Fruit fly (Drosophila melanogaster) whole organism, prepupa: ENCODE results near the gene X11Lbeta.

Experiments used
- Blimp-1 ChIP-seq: fragments of 200-800 bp; sonication (Bioruptor generic); optimal IDR thresholded peaks from 3 replicates; lab custom pipeline; 2017; ENCODE audit warnings: missing biosample characterization, missing genetic modification characterization, mild to moderate bottlenecking, moderate library complexity, missing genetic modification reagents
- CG10631 ChIP-seq: fragments of 200-800 bp; sonication (Bioruptor generic); optimal IDR thresholded peaks from 2 replicates; lab custom pipeline; 2016; ENCODE audit warnings: missing biosample characterization, missing genetic modification characterization
- CG3032 ChIP-seq: fragments of 200-800 bp; optimal IDR thresholded peaks from 2 replicates; lab custom pipeline; 2019; ENCODE audit warnings: missing biosample characterization, mild to moderate bottlenecking, missing genetic modification characterization, moderate library complexity
- CG31627 ChIP-seq: fragments of 200-800 bp; sonication (Bioruptor generic); optimal IDR thresholded peaks from 3 replicates; lab custom pipeline; 2016; ENCODE audit warnings: missing biosample characterization, missing genetic modification characterization
- CG34406 ChIP-seq: fragments of 200-800 bp; sonication (Bioruptor generic); optimal IDR thresholded peaks from 3 replicates; lab custom pipeline; 2016; ENCODE audit warnings: missing biosample characterization, missing genetic modification characterization
- CG6276 ChIP-seq: fragments of 200-800 bp; sonication (Bioruptor generic); optimal IDR thresholded peaks from 2 replicates; lab custom pipeline; 2017; ENCODE audit warnings: missing biosample characterization, mild to moderate bottlenecking, missing genetic modification characterization
- CG6792 ChIP-seq: fragments of 200-800 bp; sonication (Bioruptor generic); optimal IDR thresholded peaks from 3 replicates; lab custom pipeline; 2016; ENCODE audit warnings: missing biosample characterization, missing genetic modification characterization
- CG6808 ChIP-seq: fragments of 200-800 bp; sonication (Bioruptor generic); optimal IDR thresholded peaks from 3 replicates; lab custom pipeline; 2017; ENCODE audit warnings: missing biosample characterization, missing genetic modification characterization, mild to moderate bottlenecking, moderate library complexity, missing genetic modification reagents
- CG6854 ChIP-seq: fragments of 200-800 bp; sonication (Bioruptor generic); optimal IDR thresholded peaks from 2 replicates; lab custom pipeline; 2017; ENCODE audit warnings: missing biosample characterization, mild to moderate bottlenecking, missing genetic modification characterization
- CG7368 ChIP-seq: fragments of 200-800 bp; sonication (Bioruptor generic); optimal IDR thresholded peaks from 3 replicates; lab custom pipeline; 2016; ENCODE audit warnings: missing biosample characterization, missing genetic modification characterization
- CG8119 ChIP-seq: fragments of 200-800 bp; sonication (Bioruptor generic); IDR thresholded peaks from 3 replicates; pipeline ENCODE4 v1.3.6; 2022; ENCODE audit warnings: missing biosample characterization, missing genetic modification characterization
- CG8632 ChIP-seq: fragments of 200-800 bp; sonication (Bioruptor generic); optimal IDR thresholded peaks from 3 replicates; lab custom pipeline; 2016; ENCODE audit warnings: missing biosample characterization, missing genetic modification characterization
- CG9139 ChIP-seq: fragments of 200-800 bp; sonication (Bioruptor generic); optimal IDR thresholded peaks from 3 replicates; lab custom pipeline; 2017; ENCODE audit warnings: missing biosample characterization, mild to moderate bottlenecking, missing genetic modification characterization
- Eip78C ChIP-seq: fragments of 200-800 bp; sonication (Bioruptor generic); peaks from one replicate; lab custom pipeline; 2016; ENCODE audit warnings: missing biosample characterization, missing genetic modification characterization
- Ets21C ChIP-seq: fragments of 200-800 bp; sonication (Bioruptor generic); optimal IDR thresholded peaks from 3 replicates; lab custom pipeline; 2016; ENCODE audit warnings: missing biosample characterization, missing genetic modification characterization
- Hr39 ChIP-seq: fragments of 200-800 bp; sonication (Bioruptor generic); optimal IDR thresholded peaks from 2 replicates; lab custom pipeline; 2016; ENCODE audit warnings: missing biosample characterization, missing genetic modification characterization
- Met ChIP-seq: fragments of 200-800 bp; sonication (Bioruptor generic); optimal IDR thresholded peaks from 3 replicates; lab custom pipeline; 2016; ENCODE audit warnings: missing biosample characterization, missing genetic modification characterization
- OdsH ChIP-seq: fragments of 200-800 bp; sonication (Bioruptor generic); optimal IDR thresholded peaks from 3 replicates; lab custom pipeline; 2016; ENCODE audit warnings: missing biosample characterization, missing genetic modification characterization
- Smox ChIP-seq: fragments of 200-800 bp; sonication (Bioruptor generic); optimal IDR thresholded peaks from 3 replicates; lab custom pipeline; 2016; ENCODE audit warnings: missing biosample characterization, missing genetic modification characterization
- Sox102F ChIP-seq: fragments of 200-800 bp; sonication (Bioruptor generic); optimal IDR thresholded peaks from 2 replicates; lab custom pipeline; 2016; ENCODE audit warnings: missing biosample characterization, mild to moderate bottlenecking, missing genetic modification characterization
- Sox14 ChIP-seq: fragments of 200-800 bp; sonication (Bioruptor generic); optimal IDR thresholded peaks from 3 replicates; lab custom pipeline; 2016; ENCODE audit warnings: missing biosample characterization, missing genetic modification characterization
- achi ChIP-seq: fragments of 200-800 bp; sonication (Bioruptor generic); optimal IDR thresholded peaks from 3 replicates; lab custom pipeline; 2016; ENCODE audit warnings: missing biosample characterization, missing genetic modification characterization
- cyc ChIP-seq: fragments of 200-800 bp; sonication (Bioruptor generic); optimal IDR thresholded peaks from 3 replicates; lab custom pipeline; 2016; ENCODE audit warnings: missing biosample characterization, missing genetic modification characterization
- dac ChIP-seq: fragments of 200-800 bp; sonication (Bioruptor generic); optimal IDR thresholded peaks from 2 replicates; lab custom pipeline; 2017; ENCODE audit warnings: missing biosample characterization, mild to moderate bottlenecking, missing genetic modification characterization
- dsx ChIP-seq: fragments of 200-800 bp; optimal IDR thresholded peaks from 3 replicates; lab custom pipeline; 2019; ENCODE audit warnings: missing biosample characterization, mild to moderate bottlenecking, missing genetic modification characterization, moderate library complexity; ENCODE audit not compliant: poor library complexity, severe bottlenecking
- eg ChIP-seq: fragments of 200-800 bp; sonication (Bioruptor generic); IDR thresholded peaks from 3 replicates; pipeline ENCODE4 v1.3.6; 2022; ENCODE audit warnings: missing biosample characterization, missing genetic modification characterization
- esn ChIP-seq: fragments of 200-800 bp; sonication (Bioruptor generic); optimal IDR thresholded peaks from 2 replicates; lab custom pipeline; 2016; ENCODE audit warnings: missing biosample characterization, mild to moderate bottlenecking, missing genetic modification characterization, moderate library complexity
- fd59A ChIP-seq: fragments of 200-800 bp; sonication (Bioruptor generic); optimal IDR thresholded peaks from 2 replicates; lab custom pipeline; 2017; ENCODE audit warnings: missing biosample characterization, mild to moderate bottlenecking, missing genetic modification characterization, missing genetic modification reagents
- fd85E ChIP-seq: fragments of 200-800 bp; sonication (Bioruptor generic); optimal IDR thresholded peaks from 3 replicates; lab custom pipeline; 2016; ENCODE audit warnings: missing biosample characterization, missing genetic modification characterization
- fkh ChIP-seq: fragments of 200-800 bp; sonication (Bioruptor generic); optimal IDR thresholded peaks from 3 replicates; lab custom pipeline; 2017; ENCODE audit warnings: missing biosample characterization, mild to moderate bottlenecking, missing genetic modification characterization, moderate library complexity
- lz ChIP-seq: fragments of 200-800 bp; sonication (Bioruptor generic); optimal IDR thresholded peaks from 3 replicates; lab custom pipeline; 2016; ENCODE audit warnings: missing biosample characterization, missing genetic modification characterization
- net ChIP-seq: fragments of 200-800 bp; sonication (Bioruptor generic); optimal IDR thresholded peaks from 3 replicates; lab custom pipeline; 2016; ENCODE audit warnings: missing biosample characterization, missing genetic modification characterization
- spab ChIP-seq: fragments of 200-800 bp; sonication (Bioruptor generic); optimal IDR thresholded peaks from 2 replicates; lab custom pipeline; 2017; ENCODE audit warnings: missing biosample characterization, mild to moderate bottlenecking, missing genetic modification characterization, missing genetic modification reagents
- svp ChIP-seq: fragments of 200-800 bp; sonication (Bioruptor generic); peaks from one replicate; lab custom pipeline; 2016; ENCODE audit warnings: missing biosample characterization, missing genetic modification characterization
- topi ChIP-seq: fragments of 200-800 bp; sonication (Bioruptor generic); optimal IDR thresholded peaks from 3 replicates; lab custom pipeline; 2016; ENCODE audit warnings: missing biosample characterization, missing genetic modification characterization
- vri ChIP-seq: fragments of 200-800 bp; sonication (Bioruptor generic); optimal IDR thresholded peaks from 3 replicates; lab custom pipeline; 2016; ENCODE audit warnings: missing biosample characterization, mild to moderate bottlenecking, missing genetic modification characterization

X11Lbeta gene

DNA sequence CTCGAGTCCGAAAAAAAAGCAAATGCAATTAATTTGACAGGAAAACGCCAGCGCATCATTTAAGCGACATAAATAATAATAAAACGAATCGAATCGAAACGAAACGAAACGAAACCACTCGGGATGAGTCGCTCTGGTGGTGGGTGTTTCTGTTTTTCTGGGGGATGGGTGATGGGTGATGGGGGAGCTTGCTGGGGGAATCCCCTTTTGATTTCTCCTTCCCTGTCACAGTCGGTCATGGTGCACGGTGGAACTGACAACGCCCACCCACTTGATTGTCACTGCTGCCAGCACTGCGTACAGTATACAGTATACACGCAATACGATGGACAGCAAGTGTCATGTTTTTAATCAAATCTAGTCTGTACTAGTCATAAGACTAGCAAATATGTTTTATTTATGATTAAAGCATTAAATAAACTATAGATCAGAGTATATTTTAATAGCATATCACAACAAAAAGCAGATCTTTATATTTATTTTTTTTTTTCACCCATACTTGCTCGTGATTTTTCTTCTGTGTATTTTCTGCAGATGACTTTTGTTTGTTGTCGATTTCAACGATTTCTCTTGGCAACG lies 94.5 kb downstream of the X11Lbeta start (continued):
- TF ChIP-seq vri (GFP tag; lab: Kevin White, UChicago) (no peak), CG9139 (no peak), CG34406 (GFP tag; lab: Kevin White, UChicago) (peak; percentile 55), net (GFP tag; lab: Kevin White, UChicago) (peak; percentile 15), dsx (GFP tag; lab: Kevin White, UChicago) (no peak), spab (no peak), eg (0 out of 3 replicates have a peak, but pooled peaks have one; percentile 15), CG3032 (no peak)

DNA sequence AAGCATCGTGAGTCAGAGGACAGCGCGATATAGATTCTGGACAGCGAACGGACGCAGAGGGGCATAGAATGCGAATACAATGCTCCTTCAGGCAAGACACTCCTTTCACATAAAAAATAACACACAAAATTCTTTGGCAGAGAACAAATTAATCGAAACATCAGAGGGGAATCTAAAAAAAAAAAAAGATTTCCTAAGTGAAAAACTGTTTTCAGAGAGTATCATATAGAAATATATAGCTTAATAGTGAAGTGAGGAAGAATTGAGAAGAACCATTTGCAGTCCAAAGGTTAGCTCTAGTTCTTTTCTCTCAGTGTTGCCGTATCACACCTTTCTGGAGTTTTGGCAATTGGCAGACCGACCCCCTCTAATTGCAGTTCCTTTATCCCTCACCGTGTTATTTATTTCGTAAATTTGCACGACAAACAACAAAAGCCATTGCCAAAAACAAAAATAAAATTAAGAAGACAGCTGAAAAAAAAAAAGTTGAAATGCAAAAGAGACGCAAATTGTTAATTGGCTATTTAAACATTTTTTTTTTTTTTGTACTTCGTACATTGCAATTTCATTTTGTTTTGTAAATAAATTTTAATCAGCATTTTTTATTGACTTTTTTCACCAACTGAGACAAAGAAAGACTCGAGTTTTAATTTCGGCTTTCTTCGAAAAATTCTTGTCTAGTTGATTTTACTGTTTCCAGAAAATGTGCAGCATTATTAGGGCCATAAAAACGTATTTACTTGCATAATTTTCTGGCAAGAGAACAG lies 96.1 kb downstream of the X11Lbeta start:
- TF ChIP-seq lz (GFP tag; lab: Kevin White, UChicago) = peak; percentile 25
- no peak for TF ChIP-seq Sox14 (GFP tag; lab: Kevin White, UChicago)
- peak; percentile 28 for TF ChIP-seq cyc (GFP tag; lab: Kevin White, UChicago)
- no peak for TF ChIP-seq dac (GFP tag; lab: Kevin White, UChicago)
- peak; percentile 44 for TF ChIP-seq topi (GFP tag; lab: Kevin White, UChicago)
- TF ChIP-seq fkh = no peak
- TF ChIP-seq OdsH (GFP tag; lab: Kevin White, UChicago) = no peak
- TF ChIP-seq CG34406 (GFP tag; lab: Kevin White, UChicago) = no peak
- TF ChIP-seq CG31627 (GFP tag; lab: Kevin White, UChicago) = peak; percentile 48
- peak; percentile 7 for TF ChIP-seq Smox (GFP tag; lab: Kevin White, UChicago)
- TF ChIP-seq Hr39 (GFP tag; lab: Kevin White, UChicago) = peak; percentile 47
- TF ChIP-seq Met = peak; percentile 23
- TF ChIP-seq svp (GFP tag; lab: Kevin White, UChicago) = peak; percentile 56
- peak; percentile 52 for TF ChIP-seq esn (GFP tag; lab: Kevin White, UChicago)

DNA sequence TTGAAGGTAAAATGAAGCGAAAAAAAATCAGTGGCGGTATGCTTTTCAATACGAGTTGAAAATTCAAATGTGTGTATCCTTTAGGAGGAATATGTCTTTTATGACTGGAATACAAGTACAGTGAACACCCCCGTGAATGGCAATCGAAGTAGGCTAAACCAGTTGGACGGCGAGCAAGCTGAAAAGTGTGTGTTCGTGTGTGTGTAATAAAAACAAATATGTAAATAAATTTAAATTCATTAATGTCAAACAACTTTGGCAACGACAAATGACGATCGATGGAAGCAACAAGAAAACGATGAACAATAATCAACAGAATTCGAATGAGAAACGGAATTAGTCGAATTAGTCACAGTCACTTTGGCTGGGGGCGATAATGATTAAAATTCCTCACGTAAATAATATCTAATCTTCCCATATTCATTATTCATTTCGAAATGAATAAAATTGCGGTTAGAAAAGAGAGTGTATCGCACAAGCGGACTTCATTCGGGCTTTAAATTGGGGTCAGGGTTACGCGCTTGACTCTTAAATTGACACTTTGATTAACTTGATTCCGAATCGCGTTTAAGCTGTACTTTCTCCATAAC lies 98.7 kb downstream of the X11Lbeta start:
- TF ChIP-seq fd85E (GFP tag; lab: Kevin White, UChicago) (no peak), svp (GFP tag; lab: Kevin White, UChicago) (peak; percentile 75)

DNA sequence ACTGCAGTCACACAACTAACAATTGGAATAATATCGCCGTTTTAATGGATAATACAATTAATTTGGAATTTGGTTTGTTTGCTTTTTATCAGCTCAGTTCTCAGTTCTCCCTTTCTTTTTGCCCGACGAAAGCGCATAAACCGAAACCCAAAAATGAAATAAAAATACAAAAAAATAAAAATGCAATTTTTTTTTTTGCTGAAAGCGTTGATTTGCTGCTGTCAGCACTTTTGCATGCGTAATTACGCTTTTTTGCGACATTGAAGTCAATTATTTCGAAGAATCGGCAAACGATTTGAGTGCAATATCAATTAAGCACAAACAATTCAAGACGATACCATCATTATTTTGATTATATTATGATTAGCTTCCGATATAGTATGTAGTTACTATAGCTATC lies 99.8 kb downstream of the X11Lbeta start:
- no peak for TF ChIP-seq CG6792 (GFP tag; lab: Kevin White, UChicago)
- TF ChIP-seq, all 60 proteins: peak for 0

DNA sequence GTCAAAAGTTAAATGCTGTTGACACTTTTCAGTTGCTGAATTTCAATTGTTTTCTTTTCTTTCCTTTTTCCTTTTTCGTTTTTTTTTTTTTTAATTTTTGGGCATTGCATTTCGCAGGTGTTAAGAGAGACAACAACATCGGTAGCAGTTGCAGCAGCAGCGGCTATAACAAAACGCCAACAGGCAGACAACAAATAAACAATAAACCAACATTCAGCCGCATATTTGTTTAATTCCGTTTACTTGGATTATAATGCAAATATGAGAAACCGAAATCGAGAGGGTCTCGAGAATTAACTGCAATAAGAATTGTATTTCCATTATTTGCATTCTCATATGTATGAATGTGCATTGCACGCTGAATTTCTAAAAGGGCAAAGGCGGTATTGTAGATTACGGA lies 100.5 kb downstream of the X11Lbeta start:
- TF ChIP-seq CG6792 (GFP tag; lab: Kevin White, UChicago) (peak; percentile 44), Smox (GFP tag; lab: Kevin White, UChicago) (peak; percentile 68), Eip78C (GFP tag; lab: Kevin White, UChicago) (peak; percentile 81), CG10631 (GFP tag; lab: Kevin White, UChicago) (peak; percentile 9), CG8632 (GFP tag; lab: Kevin White, UChicago) (peak; percentile 49), Met (peak; percentile 52), vri (GFP tag; lab: Kevin White, UChicago) (peak; percentile 65), achi (GFP tag; lab: Kevin White, UChicago) (peak; percentile 4), lz (GFP tag; lab: Kevin White, UChicago) (peak; percentile 38), CG3032 (no peak), cyc (GFP tag; lab: Kevin White, UChicago) (peak; percentile 21), Sox14 (GFP tag; lab: Kevin White, UChicago) (no peak), CG34406 (GFP tag; lab: Kevin White, UChicago) (peak; percentile 56), esn (GFP tag; lab: Kevin White, UChicago) (peak; percentile 60), CG31627 (GFP tag; lab: Kevin White, UChicago) (peak; percentile 3), fd59A (no peak), dac (GFP tag; lab: Kevin White, UChicago) (no peak), svp (GFP tag; lab: Kevin White, UChicago) (peak; percentile 79), CG6854 (GFP tag; lab: Kevin White, UChicago) (peak; percentile 47), CG8119 (GFP tag; lab: Robert Waterston, UW) (no peak), CG6808 (GFP tag; lab: Kevin White, UChicago) (no peak), CG6276 (no peak), Blimp-1 (GFP tag; lab: Kevin White, UChicago) (peak; percentile 22), CG7368 (GFP tag; lab: Kevin White, UChicago) (peak; percentile 27), Sox102F (GFP tag; lab: Kevin White, UChicago) (peak; percentile 41), OdsH (GFP tag; lab: Kevin White, UChicago) (no peak), Ets21C (peak; percentile 1), topi (GFP tag; lab: Kevin White, UChicago) (peak; percentile 62)
- TF ChIP-seq, all 60 proteins: peak for 20
